Fruit fly (Drosophila melanogaster): ENCODE measurements at regions not wholly inside any gene's neighbourhood (a gene's known extent, or its start where the extent isn't known, plus 50 kb on each side); places are given as distances from the start of the nearest gene placed in this dataset.

dm6 chr3L:10325108-10325960 is 52.3 kb downstream of the Or67d start (continued):
- peak; percentile 75 for TF ChIP-seq crol (GFP tag; IDR thresholded peaks at IDR 0.05)
- TF ChIP-seq CG8290 (GFP tag; optimal IDR thresholded peaks at IDR 0.05): no peak
- no peak for TF ChIP-seq CG8290 (tag; optimal IDR thresholded peaks at IDR 0.05)
- TF ChIP-seq sna (GFP tag; IDR thresholded peaks at IDR 0.05; ENCODE audit: partially characterized antibody): peak; percentile 45; the same call in 1 of the 2 replicates
- no peak for TF ChIP-seq HLHmδ (GFP tag; optimal IDR thresholded peaks at IDR 0.05)
- 0 out of 3 replicates have a peak, but pooled peaks have one; percentile 17 for TF ChIP-seq CG14860 (GFP tag; IDR thresholded peaks at IDR 0.05; ENCODE audit: partially characterized antibody)
- TF ChIP-seq CG2199 (GFP tag; IDR thresholded peaks at IDR 0.05): peak; percentile 53; the same call in 1 of the 3 replicates
- no peak for TF ChIP-seq sens-2 (GFP tag; IDR thresholded peaks at IDR 0.05)
- TF ChIP-seq lmd (GFP tag; IDR thresholded peaks at IDR 0.05): no peak
- peak; percentile 58; the same call in 1 of the 2 replicates for TF ChIP-seq tna (GFP tag; IDR thresholded peaks at IDR 0.05; ENCODE audit: partially characterized antibody)
- peak; percentile 84 for TF ChIP-seq abd-A (tag; optimal IDR thresholded peaks at IDR 0.05)
- no peak for TF ChIP-seq CG2120 (GFP tag; optimal IDR thresholded peaks at IDR 0.05)
- peak; percentile 99 for TF ChIP-seq z (GFP tag; IDR thresholded peaks at IDR 0.05)
- TF ChIP-seq Scr (GFP tag; IDR thresholded peaks at IDR 0.05; ENCODE audit: partially characterized antibody): peak; percentile 36; the same call in 1 of the 2 replicates
- peak; percentile 55 for TF ChIP-seq CG1832 (GFP tag; optimal IDR thresholded peaks at IDR 0.05)
- TF ChIP-seq CG10321 (GFP tag; IDR thresholded peaks at IDR 0.05): peak; percentile 41; the same call in 1 of the 2 replicates
- no peak for TF ChIP-seq Neu2 (GFP tag; optimal IDR thresholded peaks at IDR 0.05; ENCODE audit: borderline replicate concordance)
- TF ChIP-seq CG17186 (GFP tag; optimal IDR thresholded peaks at IDR 0.05): no peak
- TF ChIP-seq CG17385 (GFP tag; optimal IDR thresholded peaks at IDR 0.05): peak; percentile 80
- TF ChIP-seq CG6813 (GFP tag; optimal IDR thresholded peaks at IDR 0.05): no peak
- peak; percentile 96 for TF ChIP-seq cg (GFP tag; optimal IDR thresholded peaks at IDR 0.05)
- TF ChIP-seq Nf-YC (tag; optimal IDR thresholded peaks at IDR 0.05): peak; percentile 85
- TF ChIP-seq CG1024 (GFP tag; IDR thresholded peaks at IDR 0.05): no peak
- TF ChIP-seq pros (GFP tag; optimal IDR thresholded peaks at IDR 0.05): peak; percentile 18
- no peak for TF ChIP-seq CG12155 (GFP tag; optimal IDR thresholded peaks at IDR 0.05)
- no peak for TF ChIP-seq CG10979 (tag; optimal IDR thresholded peaks at IDR 0.05)
- no peak for TF ChIP-seq bowl (GFP tag; IDR thresholded peaks at IDR 0.05)
- peak; percentile 42; the same call in 2 of the 3 replicates for TF ChIP-seq ci (GFP tag; IDR thresholded peaks at IDR 0.05)
- no peak for TF ChIP-seq caup (GFP tag; optimal IDR thresholded peaks at IDR 0.05; ENCODE audit: severe bottlenecking)
- TF ChIP-seq CG16813 (GFP tag; IDR thresholded peaks at IDR 0.05; ENCODE audit: partially characterized antibody): peak; percentile 10; the same call in 1 of the 3 replicates
- TF ChIP-seq inv (GFP tag; IDR thresholded peaks at IDR 0.05; ENCODE audit: partially characterized antibody): 0 out of 2 replicates have a peak, but pooled peaks have one; percentile 25
- TF ChIP-seq Opbp (GFP tag; IDR thresholded peaks at IDR 0.05; ENCODE audit: partially characterized antibody): peak; percentile 33; the same call in 1 of the 3 replicates
- TF ChIP-seq twi (tag; optimal IDR thresholded peaks at IDR 0.05): peak; percentile 2
- TF ChIP-seq grau (tag; optimal IDR thresholded peaks at IDR 0.05): no peak
- peak; percentile 52; the same call in 1 of the 2 replicates for TF ChIP-seq amos (GFP tag; IDR thresholded peaks at IDR 0.05; ENCODE audit: partially characterized antibody)
- peak; percentile 60; the same call in 2 of the 3 replicates for TF ChIP-seq zen2 (GFP tag; IDR thresholded peaks at IDR 0.05; ENCODE audit: partially characterized antibody)
- TF ChIP-seq CG10654 (GFP tag; optimal IDR thresholded peaks at IDR 0.05): no peak
- TF ChIP-seq CG18599 (GFP tag; optimal IDR thresholded peaks at IDR 0.05): peak; percentile 11
- peak; percentile 46 for TF ChIP-seq CG32772 (GFP tag; IDR thresholded peaks at IDR 0.05)
